Fruit fly (Drosophila melanogaster): Measurements from ENCODE around the gene CG32219.

DNA sequence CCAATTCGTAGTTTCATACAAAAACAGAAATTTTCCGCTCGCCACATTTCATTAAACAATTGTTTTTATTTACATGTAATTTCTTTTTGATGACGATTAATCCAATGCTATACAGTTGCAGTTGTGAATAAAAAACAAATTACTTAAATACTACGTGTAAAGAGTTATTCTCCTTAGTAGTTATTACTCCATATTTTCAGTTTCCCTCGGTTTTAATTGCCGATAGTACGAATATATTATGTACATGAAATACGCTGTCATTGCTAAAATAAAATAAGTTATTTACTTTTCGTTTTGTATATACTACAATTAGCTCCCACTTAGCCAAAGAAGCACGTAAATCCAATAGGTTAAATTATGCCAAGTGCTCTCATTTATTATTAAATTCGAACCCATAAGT is 2.7 kb upstream of the CG32219 start, which contains the start of gene CG42655:
- TF ChIP-seq Dll (optimal IDR thresholded peaks at IDR 0.05), result no peak
- no peak for TF ChIP-seq usp (GFP tag; optimal IDR thresholded peaks at IDR 0.05)
- TF ChIP-seq psq (optimal IDR thresholded peaks at IDR 0.05), result no peak
